Worm (Caenorhabditis elegans) whole organism, L1 larva: ENCODE data around the gene srx-116.

Source experiments
- ama-1 ChIP-seq: fragments of 150-350 bp; optimal IDR thresholded peaks from 2 replicates; lab custom pipeline; 2014
- efl-3 ChIP-seq: fragments of 200-800 bp; sonication (Bioruptor generic); optimal IDR thresholded peaks from 2 replicates; lab custom pipeline; 2018; ENCODE audit warnings: mild to moderate bottlenecking, missing genetic modification characterization, missing compliant biosample characterization
- lin-15B ChIP-seq: fragments of 150-350 bp; sonication (generic microtip); optimal IDR thresholded peaks from 3 replicates; lab custom pipeline; 2014; ENCODE audit warnings: missing biosample characterization, missing genetic modification characterization
- lir-3 ChIP-seq: sonication (generic microtip); optimal IDR thresholded peaks from 2 replicates; lab custom pipeline; 2016; ENCODE audit warnings: mild to moderate bottlenecking, missing genetic modification characterization, moderate library complexity, missing compliant biosample characterization; ENCODE audit not compliant: poor library complexity
- nhr-237 ChIP-seq: fragments of 150-350 bp; optimal IDR thresholded peaks from 2 replicates; lab custom pipeline; 2014; ENCODE audit warnings: missing biosample characterization, missing genetic modification characterization
- nhr-71 ChIP-seq: sonication (generic microtip); optimal IDR thresholded peaks from 2 replicates; lab custom pipeline; 2016; ENCODE audit warnings: mild to moderate bottlenecking, missing genetic modification characterization, moderate library complexity, missing compliant biosample characterization
- nhr-85 ChIP-seq: sonication (generic microtip); peaks from one replicate; lab custom pipeline; 2016; ENCODE audit warnings: missing genetic modification characterization, inconsistent platforms, missing compliant biosample characterization
- skn-1 ChIP-seq: fragments of 150-350 bp; optimal IDR thresholded peaks from 2 replicates; lab custom pipeline; 2014; ENCODE audit warnings: missing biosample characterization, missing genetic modification characterization

DNA sequence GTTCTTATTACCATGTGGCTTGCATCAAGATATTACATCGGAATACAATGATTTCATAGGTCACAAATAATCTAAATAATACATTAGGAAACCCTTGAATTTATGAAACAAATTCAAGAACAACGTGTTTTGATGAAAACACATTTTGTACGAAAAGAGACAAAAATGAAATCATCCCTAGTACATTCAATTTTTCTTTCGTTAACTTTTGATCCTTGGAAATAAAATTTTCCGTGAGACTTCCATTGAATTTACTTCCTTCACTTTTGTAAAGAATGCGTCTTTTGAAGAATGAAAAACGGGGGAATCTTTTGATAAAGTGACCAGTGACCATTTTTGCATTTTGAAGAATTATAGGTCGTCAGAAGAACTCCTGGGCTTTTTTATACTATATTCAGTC is 3.0 kb downstream of the srx-116 start:
- TF ChIP-seq nhr-237 (tag; lab: Kevin White, UChicago) (no peak), skn-1 (no peak), lir-3 (tag; lab: Kevin White, UChicago) (no peak), lin-15B (tag; lab: Kevin White, UChicago) (no peak), nhr-71 (tag; lab: Kevin White, UChicago) (no peak), efl-3 (GFP tag; lab: Kevin White, UChicago) (no peak), nhr-85 (tag; lab: Kevin White, UChicago) (no peak), ama-1 (lab: Kevin White, UChicago) (no peak)
